Worm (Caenorhabditis elegans) whole organism, late embryonic: ENCODE results near the gene ugt-66.

Experiments
- ceh-24 ChIP-seq: sonication (generic microtip); optimal IDR thresholded peaks from 2 replicates; lab custom pipeline; 2016; ENCODE audit warnings: mild to moderate bottlenecking, missing genetic modification characterization, missing compliant biosample characterization
- ceh-9 ChIP-seq: sonication (generic microtip); optimal IDR thresholded peaks from 2 replicates; lab custom pipeline; 2016; ENCODE audit warnings: mild to moderate bottlenecking, missing genetic modification characterization, inconsistent platforms, missing compliant biosample characterization
- ets-4 ChIP-seq: sonication (generic microtip); optimal IDR thresholded peaks from 2 replicates; lab custom pipeline; 2016; ENCODE audit warnings: missing genetic modification characterization, missing compliant biosample characterization
- hlh-30 ChIP-seq: sonication (generic microtip); optimal IDR thresholded peaks from 2 replicates; lab custom pipeline; 2017; ENCODE audit warnings: antibody characterized with exemption, missing genetic modification characterization, missing compliant biosample characterization; ENCODE audit not compliant: insufficient read depth
- nfya-1 ChIP-seq: sonication (generic microtip); optimal IDR thresholded peaks from 2 replicates; lab custom pipeline; 2017; ENCODE audit warnings: missing genetic modification characterization, mild to moderate bottlenecking, missing compliant biosample characterization, antibody characterized with exemption, moderate library complexity
- npax-4 ChIP-seq: sonication (generic microtip); optimal IDR thresholded peaks from 2 replicates; lab custom pipeline; 2016; ENCODE audit warnings: missing genetic modification characterization, missing compliant biosample characterization
- pha-4 ChIP-seq: fragments of 150-350 bp; optimal IDR thresholded peaks from 2 replicates; lab custom pipeline; 2018; ENCODE audit warnings: missing biosample characterization, missing genetic modification reagents, missing genetic modification characterization
- rnt-1 ChIP-seq: sonication (generic microtip); optimal IDR thresholded peaks from 2 replicates; lab custom pipeline; 2016; ENCODE audit warnings: missing genetic modification characterization, missing compliant biosample characterization
- sox-4 ChIP-seq: sonication (generic microtip); optimal IDR thresholded peaks from 2 replicates; lab custom pipeline; 2017; ENCODE audit warnings: mild to moderate bottlenecking, missing genetic modification characterization, inconsistent platforms, missing compliant biosample characterization
- tbx-2 ChIP-seq: sonication (generic microtip); optimal IDR thresholded peaks from 2 replicates; lab custom pipeline; 2016; ENCODE audit warnings: missing genetic modification characterization, missing compliant biosample characterization
- unc-42 ChIP-seq: sonication (generic microtip); optimal IDR thresholded peaks from 2 replicates; lab custom pipeline; 2016; ENCODE audit warnings: missing genotype, missing genetic modification characterization, missing compliant biosample characterization
- unc-86 ChIP-seq: sonication (generic microtip); optimal IDR thresholded peaks from 2 replicates; lab custom pipeline; 2016; ENCODE audit warnings: missing genetic modification characterization, missing compliant biosample characterization

ce11 chrIII:6210215-6210822 lies 15.9 kb upstream of the ugt-66 start:
- TF ChIP-seq sox-4 (tag; lab: Kevin White, UChicago), result no peak
- TF ChIP-seq npax-4, result no peak
- TF ChIP-seq rnt-1 (tag; lab: Kevin White, UChicago), result no peak
- TF ChIP-seq pha-4, result no peak
- no peak for TF ChIP-seq tbx-2 (tag; lab: Kevin White, UChicago)
- no peak for TF ChIP-seq ceh-24 (tag; lab: Kevin White, UChicago)
- TF ChIP-seq ceh-9 (tag; lab: Kevin White, UChicago), result no peak
- TF ChIP-seq nfya-1 (tag; lab: Kevin White, UChicago), result no peak
- TF ChIP-seq unc-42 (tag; lab: Kevin White, UChicago), result no peak
- no peak for TF ChIP-seq hlh-30 (tag; lab: Kevin White, UChicago)
- no peak for TF ChIP-seq ets-4 (tag; lab: Kevin White, UChicago)
- no peak for TF ChIP-seq unc-86
